Worm (Caenorhabditis elegans): Measurements from ENCODE around the gene prk-2.

prk-2 gene

DNA sequence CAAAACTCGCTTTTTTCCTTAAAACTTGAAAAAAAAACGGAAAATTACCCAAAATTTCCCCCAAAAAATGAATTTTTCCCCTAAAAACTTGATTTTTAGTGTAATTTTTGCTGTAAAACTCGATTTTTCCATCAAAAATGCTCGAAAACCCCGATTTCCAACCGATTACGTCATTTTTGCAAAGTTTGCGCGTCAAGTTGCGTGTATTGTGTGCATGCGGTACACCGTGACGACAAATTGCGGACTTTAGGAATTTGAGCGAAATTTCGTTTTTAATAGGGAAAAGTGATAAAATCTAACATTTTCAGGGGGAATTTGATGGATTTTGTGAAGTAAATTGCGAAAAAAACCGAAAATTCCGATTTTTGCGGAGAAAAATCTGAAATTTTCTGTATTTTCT, 46.1 kb downstream of the prk-2 start (continued):
- TF ChIP-seq set-16 (GFP tag; IDR thresholded peaks at IDR 0.05) (no peak), daf-19 (GFP tag; conservative IDR thresholded peaks at IDR 0.05) (no peak), dmd-9 (GFP tag; IDR thresholded peaks at IDR 0.05) (no peak), dve-1 (tag; optimal IDR thresholded peaks at IDR 0.05; ENCODE audit: insufficient read depth) (peak; percentile 30), lir-3 (tag; optimal IDR thresholded peaks at IDR 0.05) (no peak), zip-11 (GFP tag; IDR thresholded peaks at IDR 0.05) (no peak), vab-7 (GFP tag; IDR thresholded peaks at IDR 0.05) (0 out of 2 replicates have a peak, but pooled peaks have one; percentile 23), lin-38 (GFP tag; IDR thresholded peaks at IDR 0.05) (peak; percentile 75), nhr-11 (tag; optimal IDR thresholded peaks at IDR 0.05) (peak; percentile 32), egl-27 (tag; optimal IDR thresholded peaks at IDR 0.05) (no peak), aly-2 (tag; optimal IDR thresholded peaks at IDR 0.05) (no peak), arid-1 (GFP tag; conservative IDR thresholded peaks at IDR 0.05) (peak; percentile 34; the same call in 1 of the 2 replicates)

DNA sequence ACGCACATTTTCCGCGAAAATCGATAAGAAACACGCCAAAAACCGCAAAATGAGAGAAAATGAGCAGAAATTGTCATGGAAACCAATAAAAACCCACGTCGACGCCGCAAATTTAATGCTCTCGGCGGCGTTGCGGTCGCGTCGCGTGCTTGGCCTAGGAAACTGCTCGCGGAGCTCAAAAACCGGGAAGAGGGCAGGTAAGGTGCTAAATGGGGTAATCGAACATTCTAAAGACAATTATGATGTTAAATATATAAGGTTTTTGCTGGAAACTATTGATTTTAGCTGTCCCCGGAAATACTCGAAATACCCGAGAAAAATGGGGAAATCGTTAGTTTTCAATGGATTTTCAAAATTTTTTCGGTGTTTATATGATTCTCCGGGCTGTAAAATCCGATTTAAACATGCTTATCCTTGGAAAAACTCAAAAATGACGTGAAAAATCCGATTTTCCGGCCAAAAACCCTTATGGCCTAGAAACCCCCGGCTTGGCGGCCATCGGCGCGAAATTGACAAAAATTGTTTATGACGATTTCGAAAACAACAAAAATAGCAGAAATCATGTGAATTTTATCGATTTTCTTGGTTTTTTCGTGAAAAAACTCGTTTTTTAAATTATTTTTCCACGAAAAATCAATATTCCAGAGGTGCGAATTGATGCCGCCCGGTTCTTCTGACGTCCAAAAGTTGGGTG, 47.5 kb downstream of the prk-2 start, which contains the start of gene phf-15:
Gene phf-15 (plus strand): TSS at position 537 of the 694 bp plus-strand sequence.
- TF ChIP-seq duxl-1 (tag; optimal IDR thresholded peaks at IDR 0.05; ENCODE audit: poor library complexity) (no peak), arid-1 (GFP tag; conservative IDR thresholded peaks at IDR 0.05) (no peak), snpc-4 (tag; optimal IDR thresholded peaks at IDR 0.05) (no peak), T26A8.4 (GFP tag; IDR thresholded peaks at IDR 0.05) (no peak), madf-5 (GFP tag; IDR thresholded peaks at IDR 0.05) (no peak), rbr-2 (tag; optimal IDR thresholded peaks at IDR 0.05) (no peak), nhr-41 (GFP tag; IDR thresholded peaks at IDR 0.05) (no peak), unc-39 (tag; optimal IDR thresholded peaks at IDR 0.05) (no peak), nhr-28 (tag; optimal IDR thresholded peaks at IDR 0.05) (no peak), zfp-2 (tag; optimal IDR thresholded peaks at IDR 0.05) (no peak), Y75B8A.6 (GFP tag; IDR thresholded peaks at IDR 0.05) (no peak), lir-3 (tag; optimal IDR thresholded peaks at IDR 0.05) (no peak), unc-62 (GFP tag; optimal IDR thresholded peaks at IDR 0.05 in 1 of 2) (no peak), unc-62 (tag; optimal IDR thresholded peaks at IDR 0.05) (no peak), dve-1 (tag; optimal IDR thresholded peaks at IDR 0.05; ENCODE audit: insufficient read depth) (no peak), egl-43 (GFP tag; IDR thresholded peaks at IDR 0.05) (no peak), daf-19 (GFP tag; conservative IDR thresholded peaks at IDR 0.05) (no peak), mdt-29 (GFP tag; IDR thresholded peaks at IDR 0.05) (0 out of 2 replicates have a peak, but pooled peaks have one; percentile 29), ceh-82 (tag; optimal IDR thresholded peaks at IDR 0.05) (no peak), hif-1 (tag; optimal IDR thresholded peaks at IDR 0.05) (peak in 1 of 2 experiments; percentile 58), php-3 (GFP tag; IDR thresholded peaks at IDR 0.05) (no peak), ceh-44 (GFP tag; IDR thresholded peaks at IDR 0.05) (no peak), hlh-30 (tag; optimal IDR thresholded peaks at IDR 0.05; ENCODE audit: insufficient read depth) (no peak), daf-16 (GFP tag; optimal IDR thresholded peaks at IDR 0.05) (no peak), daf-16 (tag; optimal IDR thresholded peaks at IDR 0.05) (peak; percentile 2), nhr-48 (tag; optimal IDR thresholded peaks at IDR 0.05) (no peak), dpl-1 (GFP tag; optimal IDR thresholded peaks at IDR 0.05) (peak; percentile 8), sdz-12 (GFP tag; optimal IDR thresholded peaks at IDR 0.05) (no peak), fkh-10 (GFP tag; optimal IDR thresholded peaks at IDR 0.05) (no peak), mdl-1 (tag; optimal IDR thresholded peaks at IDR 0.05) (no peak), unc-130 (GFP tag; optimal IDR thresholded peaks at IDR 0.05) (no peak), R02D3.7 (tag; optimal IDR thresholded peaks at IDR 0.05) (no peak), hmg-1.1 (GFP tag; IDR thresholded peaks at IDR 0.05) (no peak), zip-11 (GFP tag; IDR thresholded peaks at IDR 0.05) (no peak), aly-2 (tag; optimal IDR thresholded peaks at IDR 0.05) (no peak), ceh-28 (tag; optimal IDR thresholded peaks at IDR 0.05) (no peak), ama-1 (optimal IDR thresholded peaks at IDR 0.05) (no peak), jun-1 (tag; optimal IDR thresholded peaks at IDR 0.05) (no peak), mes-2 (tag; optimal IDR thresholded peaks at IDR 0.05; ENCODE audit: poor library complexity, severe bottlenecking) (peak; percentile 56), Y105C5A.15 (GFP tag; IDR thresholded peaks at IDR 0.05) (no peak), nhr-76 (tag; optimal IDR thresholded peaks at IDR 0.05) (no peak), lsy-2 (tag; optimal IDR thresholded peaks at IDR 0.05) (no peak)
